Fruit fly (Drosophila melanogaster) ovary, adult (tissue): Measurements from ENCODE around the gene CG31103.

Experiments
- CG17801 ChIP-seq: fragments of 200-800 bp; optimal IDR thresholded peaks from 2 replicates; lab custom pipeline; 2019; ENCODE audit warnings: missing biosample characterization, mild to moderate bottlenecking, missing genetic modification characterization, moderate library complexity; ENCODE audit not compliant: partially characterized antibody

CG31103 gene

dm6 chr3R:25208042-25208766 is 10.9 kb upstream of the CG31103 start, which contains the start of gene Cad96Ca:
Cad96Ca (minus strand) TSS chr3R:25208283.
- TF ChIP-seq CG17801 (GFP tag; lab: Kevin White, UChicago), result no peak

- TF ChIP-seq CG17801 (GFP tag; lab: Kevin White, UChicago), result no peak
These were observed 10.4 kb upstream of the CG31103 start for dm6 chr3R:25208767-25209075.

dm6 chr3R:25209207-25209606 is 9.9 kb upstream of the CG31103 start:
- no peak for TF ChIP-seq CG17801 (GFP tag; lab: Kevin White, UChicago)

dm6 chr3R:25215123-25215522 is 4.0 kb upstream of the CG31103 start, which contains the start of gene Saysd1:
Saysd1 (minus strand) TSS chr3R:25215188.
- TF ChIP-seq CG17801 (GFP tag; lab: Kevin White, UChicago), result peak; percentile 41

- TF ChIP-seq CG17801 (GFP tag; lab: Kevin White, UChicago), result no peak
These were observed 3.1 kb upstream of the CG31103 start, which contains the start of gene CG31106 for dm6 chr3R:25215997-25216396. CG31106 (plus strand) TSS chr3R:25216297.

- TF ChIP-seq CG17801 (GFP tag; lab: Kevin White, UChicago), result peak; percentile 0
These were observed 2.2 kb downstream of the CG31103 start, which contains the start of gene Alg9 for dm6 chr3R:25221203-25221807. Alg9 (plus strand) TSS chr3R:25221589.

- no peak for TF ChIP-seq CG17801 (GFP tag; lab: Kevin White, UChicago)
These were observed 6.4 kb downstream of the CG31103 start for dm6 chr3R:25225483-25225882.

- TF ChIP-seq CG17801 (GFP tag; lab: Kevin White, UChicago), result peak; percentile 6
These were observed 13.3 kb downstream of the CG31103 start, which contains the start of gene Cad96Cb for dm6 chr3R:25232271-25232989. Cad96Cb (minus strand) TSS chr3R:25232321.

- TF ChIP-seq CG17801 (GFP tag; lab: Kevin White, UChicago), result peak; percentile 29
These were observed 16.2 kb downstream of the CG31103 start, which contains the start of gene Sil1 for dm6 chr3R:25235362-25235761. Sil1 (minus strand) TSS chr3R:25235529.

- no peak for TF ChIP-seq CG17801 (GFP tag; lab: Kevin White, UChicago)
These were observed 17.0 kb downstream of the CG31103 start for dm6 chr3R:25236121-25236520.

dm6 chr3R:25237314-25237713 is 18.2 kb downstream of the CG31103 start, which contains the start of gene Jhbp7:
Jhbp7 (plus strand) TSS chr3R:25237614.
- TF ChIP-seq CG17801 (GFP tag; lab: Kevin White, UChicago), result no peak

- no peak for TF ChIP-seq CG17801 (GFP tag; lab: Kevin White, UChicago)
These were observed 19.9 kb downstream of the CG31103 start for dm6 chr3R:25238771-25239700.

- no peak for TF ChIP-seq CG17801 (GFP tag; lab: Kevin White, UChicago)
These were observed 20.8 kb downstream of the CG31103 start, which contains the start of gene to for dm6 chr3R:25239880-25240279. to (plus strand) TSS chr3R:25240180.

dm6 chr3R:25241507-25242070 is 22.5 kb downstream of the CG31103 start, which contains the start of gene CG11854:
CG11854 (plus strand) TSS chr3R:25242020.
- TF ChIP-seq CG17801 (GFP tag; lab: Kevin White, UChicago), result no peak
